Worm (Caenorhabditis elegans): ENCODE data around the gene clec-3.

- TF ChIP-seq snpc-4 (tag; optimal IDR thresholded peaks at IDR 0.05) (no peak), nhr-12 (tag; optimal IDR thresholded peaks at IDR 0.05) (no peak)
Measured at ce11 chrII:3065086-3065485, 45.4 kb upstream of the clec-3 start.

All from whole organism, mixed stage, embryonic.